Fruit fly (Drosophila melanogaster) ovary, adult (tissue): ENCODE results near the gene Cyp305a1.

ENCODE experiments used
- CG17801 ChIP-seq: fragments of 200-800 bp; optimal IDR thresholded peaks from 2 replicates; lab custom pipeline; 2019; ENCODE audit warnings: missing biosample characterization, mild to moderate bottlenecking, missing genetic modification characterization, moderate library complexity; ENCODE audit not compliant: partially characterized antibody

Cyp305a1 gene

dm6 chr3L:19813075-19813903, at the start of gene Cyp305a1:
Cyp305a1 (minus strand) TSS chr3L:19813339.
- TF ChIP-seq CG17801 (GFP tag; lab: Kevin White, UChicago) = no peak

dm6 chr3L:19861215-19861614, 48.1 kb upstream of the Cyp305a1 start:
- TF ChIP-seq CG17801 (GFP tag; lab: Kevin White, UChicago) = peak; percentile 74

- TF ChIP-seq CG17801 (GFP tag; lab: Kevin White, UChicago) = no peak
Measured at dm6 chr3L:19857923-19858490, 44.9 kb upstream of the Cyp305a1 start.

dm6 chr3L:19848080-19848479, 34.9 kb upstream of the Cyp305a1 start:
- TF ChIP-seq CG17801 (GFP tag; lab: Kevin White, UChicago) = no peak

- TF ChIP-seq CG17801 (GFP tag; lab: Kevin White, UChicago) = no peak
Measured at dm6 chr3L:19846960-19847359, 33.8 kb upstream of the Cyp305a1 start.

dm6 chr3L:19845907-19846301, 32.8 kb upstream of the Cyp305a1 start:
- no peak for TF ChIP-seq CG17801 (GFP tag; lab: Kevin White, UChicago)

dm6 chr3L:19845047-19845906, 32.1 kb upstream of the Cyp305a1 start, which contains the start of gene Papss:
Papss (plus strand) TSS chr3L:19845293.
- TF ChIP-seq CG17801 (GFP tag; lab: Kevin White, UChicago) = peak; percentile 41

dm6 chr3L:19844507-19844906, 31.4 kb upstream of the Cyp305a1 start:
- TF ChIP-seq CG17801 (GFP tag; lab: Kevin White, UChicago) = no peak

dm6 chr3L:19836375-19836937, 23.3 kb upstream of the Cyp305a1 start, which contains the start of gene kto:
kto (plus strand) TSS chr3L:19836614.
- TF ChIP-seq CG17801 (GFP tag; lab: Kevin White, UChicago) = peak; percentile 7

- TF ChIP-seq CG17801 (GFP tag; lab: Kevin White, UChicago) = peak; percentile 53
Measured at dm6 chr3L:19834143-19834794, 21.1 kb upstream of the Cyp305a1 start, which contains the start of the genes trc and CG32221. trc (minus strand) TSS chr3L:19834304. CG32221 (plus strand) TSS chr3L:19834670.

dm6 chr3L:19833227-19833626, 20.1 kb upstream of the Cyp305a1 start:
- no peak for TF ChIP-seq CG17801 (GFP tag; lab: Kevin White, UChicago)

dm6 chr3L:19818701-19819100, 5.6 kb upstream of the Cyp305a1 start:
- no peak for TF ChIP-seq CG17801 (GFP tag; lab: Kevin White, UChicago)

- peak; percentile 66 for TF ChIP-seq CG17801 (GFP tag; lab: Kevin White, UChicago)
Measured at dm6 chr3L:19817807-19818531, 4.8 kb upstream of the Cyp305a1 start, which contains the start of the genes Fibp and Deaf1. Fibp (minus strand) TSS chr3L:19817967. Deaf1 (plus strand) TSS chr3L:19818174.
